Fruit fly (Drosophila melanogaster): ENCODE results near the gene CG1113.

CG1113 gene

DNA sequence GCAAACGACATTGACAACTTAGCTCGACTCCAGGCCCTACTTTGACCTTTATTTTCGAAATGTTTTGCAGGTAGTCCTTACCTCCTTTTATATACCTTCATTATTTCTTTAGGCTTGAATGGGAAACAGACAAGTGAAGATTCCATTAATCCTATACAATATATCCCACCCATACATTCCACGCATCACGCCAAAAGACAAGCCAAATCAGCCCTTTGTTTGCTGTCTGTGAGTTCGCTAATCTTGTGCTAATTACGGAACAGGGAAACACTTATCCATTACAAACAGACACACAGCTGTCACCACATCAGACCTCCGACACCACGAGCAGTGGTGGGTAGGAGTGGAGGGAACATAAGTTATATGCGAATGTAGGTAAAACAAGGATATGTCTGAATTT is 12.2 kb upstream of the CG1113 start, which contains the start of gene CG33293:
CG33293 (minus strand) TSS at position 15 of the 400 bp plus-strand sequence.
- TF ChIP-seq CG8301 (tag; optimal IDR thresholded peaks at IDR 0.05) (no peak), CG8159 (tag; optimal IDR thresholded peaks at IDR 0.05) (no peak), D1 (tag; optimal IDR thresholded peaks at IDR 0.05) (no peak), CG9948 (tag; optimal IDR thresholded peaks at IDR 0.05) (no peak), CG32121 (GFP tag; IDR thresholded peaks at IDR 0.05) (no peak), gl (tag; optimal IDR thresholded peaks at IDR 0.05) (no peak), Ets98B (GFP tag; IDR thresholded peaks at IDR 0.05) (no peak), CG4496 (GFP tag; IDR thresholded peaks at IDR 0.05) (no peak), CG34367 (tag; optimal IDR thresholded peaks at IDR 0.05) (no peak)

dm6 chr3R:5246950-5247349 is 6.0 kb upstream of the CG1113 start:
- TF ChIP-seq Pif1A (GFP tag; optimal IDR thresholded peaks at IDR 0.05) (no peak), Ets98B (GFP tag; IDR thresholded peaks at IDR 0.05) (no peak), CG9948 (tag; optimal IDR thresholded peaks at IDR 0.05) (no peak), CG4496 (GFP tag; IDR thresholded peaks at IDR 0.05) (no peak), CG14655 (GFP tag; optimal IDR thresholded peaks at IDR 0.05) (no peak), EcR (GFP tag; optimal IDR thresholded peaks at IDR 0.05) (peak; percentile 85), CG12605 (GFP tag; IDR thresholded peaks at IDR 0.05) (no peak), rn (GFP tag; IDR thresholded peaks at IDR 0.05) (no peak), D1 (tag; optimal IDR thresholded peaks at IDR 0.05) (no peak), CG13204 (GFP tag; optimal IDR thresholded peaks at IDR 0.05) (peak; percentile 2)

DNA sequence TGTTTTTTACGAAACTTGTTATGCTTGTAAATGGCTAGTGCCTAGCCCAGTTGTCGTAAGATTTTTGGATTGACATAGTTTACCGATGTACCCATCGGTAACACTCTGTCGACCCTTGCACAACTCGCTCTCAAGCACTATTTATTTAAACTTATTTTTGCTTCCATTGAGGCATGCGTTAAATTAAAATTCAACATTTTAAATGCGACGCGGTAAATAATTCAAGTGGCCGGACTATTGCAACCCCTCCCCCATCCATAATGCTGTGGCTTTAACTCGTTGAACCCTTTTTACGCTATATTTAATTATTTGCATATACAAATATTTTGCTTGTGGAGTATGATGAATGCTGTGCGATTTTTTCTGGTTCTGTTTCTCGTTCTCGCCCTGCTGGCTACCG is 3.6 kb upstream of the CG1113 start:
- TF ChIP-seq CG10348 (GFP tag; IDR thresholded peaks at IDR 0.05) (no peak), CG15710 (tag; optimal IDR thresholded peaks at IDR 0.05) (no peak), CG14655 (GFP tag; optimal IDR thresholded peaks at IDR 0.05) (no peak), CG32121 (GFP tag; IDR thresholded peaks at IDR 0.05) (no peak), rn (GFP tag; IDR thresholded peaks at IDR 0.05) (no peak), Snoo (tag; optimal IDR thresholded peaks at IDR 0.05) (no peak), CG12605 (GFP tag; IDR thresholded peaks at IDR 0.05) (no peak), CG4496 (GFP tag; IDR thresholded peaks at IDR 0.05) (no peak), Ets98B (GFP tag; IDR thresholded peaks at IDR 0.05) (no peak)

dm6 chr3R:5250530-5251242 is 2.3 kb upstream of the CG1113 start:
- TF ChIP-seq Ets98B (GFP tag; IDR thresholded peaks at IDR 0.05) (peak; percentile 76), Pif1A (GFP tag; optimal IDR thresholded peaks at IDR 0.05) (peak; percentile 78), fd96Ca (GFP tag; IDR thresholded peaks at IDR 0.05) (peak; percentile 70; the same call in 2 of the 3 replicates), EcR (GFP tag; optimal IDR thresholded peaks at IDR 0.05) (peak; percentile 64), CG10348 (GFP tag; IDR thresholded peaks at IDR 0.05) (no peak), CG34367 (tag; optimal IDR thresholded peaks at IDR 0.05) (peak; percentile 55), Snoo (tag; optimal IDR thresholded peaks at IDR 0.05) (peak; percentile 26), CG13204 (GFP tag; optimal IDR thresholded peaks at IDR 0.05) (no peak), CG4496 (GFP tag; IDR thresholded peaks at IDR 0.05) (peak; percentile 81), CG17806 (tag; optimal IDR thresholded peaks at IDR 0.05) (peak; percentile 66), CG12605 (GFP tag; IDR thresholded peaks at IDR 0.05) (no peak), D1 (tag; optimal IDR thresholded peaks at IDR 0.05) (no peak), rn (GFP tag; IDR thresholded peaks at IDR 0.05) (no peak), CG8301 (tag; optimal IDR thresholded peaks at IDR 0.05) (peak; percentile 67), gl (tag; optimal IDR thresholded peaks at IDR 0.05) (no peak), CG9948 (tag; optimal IDR thresholded peaks at IDR 0.05) (peak; percentile 57), CG32121 (GFP tag; IDR thresholded peaks at IDR 0.05) (peak; percentile 52), CG8159 (tag; optimal IDR thresholded peaks at IDR 0.05) (peak; percentile 28), CG14655 (GFP tag; optimal IDR thresholded peaks at IDR 0.05) (peak; percentile 74), CG15710 (tag; optimal IDR thresholded peaks at IDR 0.05) (peak; percentile 53), Pif1B (GFP tag; optimal IDR thresholded peaks at IDR 0.05) (peak; percentile 69)

dm6 chr3R:5251243-5251865 is 1.6 kb upstream of the CG1113 start, which contains the start of gene CtsF:
TSS of gene CtsF (minus strand) at chr3R:5251745.
- TF ChIP-seq CG32121 (GFP tag; IDR thresholded peaks at IDR 0.05) (peak; percentile 26; the same call in 1 of the 2 replicates), Ets98B (GFP tag; IDR thresholded peaks at IDR 0.05) (peak; percentile 30; the same call in 1 of the 2 replicates), fd96Ca (GFP tag; IDR thresholded peaks at IDR 0.05) (no peak), CG12605 (GFP tag; IDR thresholded peaks at IDR 0.05) (peak; percentile 39; the same call in 1 of the 2 replicates), CG14655 (GFP tag; optimal IDR thresholded peaks at IDR 0.05) (no peak), CG4496 (GFP tag; IDR thresholded peaks at IDR 0.05) (peak; percentile 57), Pif1B (GFP tag; optimal IDR thresholded peaks at IDR 0.05) (no peak), gl (tag; optimal IDR thresholded peaks at IDR 0.05) (no peak), CG10348 (GFP tag; IDR thresholded peaks at IDR 0.05) (no peak), Pif1A (GFP tag; optimal IDR thresholded peaks at IDR 0.05) (no peak), CG8301 (tag; optimal IDR thresholded peaks at IDR 0.05) (no peak), CG17806 (tag; optimal IDR thresholded peaks at IDR 0.05) (no peak), CG8159 (tag; optimal IDR thresholded peaks at IDR 0.05) (peak; percentile 29), EcR (GFP tag; optimal IDR thresholded peaks at IDR 0.05) (peak; percentile 26), Snoo (tag; optimal IDR thresholded peaks at IDR 0.05) (no peak), rn (GFP tag; IDR thresholded peaks at IDR 0.05) (no peak), D1 (tag; optimal IDR thresholded peaks at IDR 0.05) (no peak), CG15710 (tag; optimal IDR thresholded peaks at IDR 0.05) (no peak), CG34367 (tag; optimal IDR thresholded peaks at IDR 0.05) (no peak), CG9948 (tag; optimal IDR thresholded peaks at IDR 0.05) (no peak), CG13204 (GFP tag; optimal IDR thresholded peaks at IDR 0.05) (peak; percentile 30)

Measured in whole organism, pupa.